Fruit fly (Drosophila melanogaster): ENCODE results near the gene Pdp.
A peak's percentile ranks its signal among the peaks of the same experiment; 100 is the strongest.

Gene Pdp

DNA sequence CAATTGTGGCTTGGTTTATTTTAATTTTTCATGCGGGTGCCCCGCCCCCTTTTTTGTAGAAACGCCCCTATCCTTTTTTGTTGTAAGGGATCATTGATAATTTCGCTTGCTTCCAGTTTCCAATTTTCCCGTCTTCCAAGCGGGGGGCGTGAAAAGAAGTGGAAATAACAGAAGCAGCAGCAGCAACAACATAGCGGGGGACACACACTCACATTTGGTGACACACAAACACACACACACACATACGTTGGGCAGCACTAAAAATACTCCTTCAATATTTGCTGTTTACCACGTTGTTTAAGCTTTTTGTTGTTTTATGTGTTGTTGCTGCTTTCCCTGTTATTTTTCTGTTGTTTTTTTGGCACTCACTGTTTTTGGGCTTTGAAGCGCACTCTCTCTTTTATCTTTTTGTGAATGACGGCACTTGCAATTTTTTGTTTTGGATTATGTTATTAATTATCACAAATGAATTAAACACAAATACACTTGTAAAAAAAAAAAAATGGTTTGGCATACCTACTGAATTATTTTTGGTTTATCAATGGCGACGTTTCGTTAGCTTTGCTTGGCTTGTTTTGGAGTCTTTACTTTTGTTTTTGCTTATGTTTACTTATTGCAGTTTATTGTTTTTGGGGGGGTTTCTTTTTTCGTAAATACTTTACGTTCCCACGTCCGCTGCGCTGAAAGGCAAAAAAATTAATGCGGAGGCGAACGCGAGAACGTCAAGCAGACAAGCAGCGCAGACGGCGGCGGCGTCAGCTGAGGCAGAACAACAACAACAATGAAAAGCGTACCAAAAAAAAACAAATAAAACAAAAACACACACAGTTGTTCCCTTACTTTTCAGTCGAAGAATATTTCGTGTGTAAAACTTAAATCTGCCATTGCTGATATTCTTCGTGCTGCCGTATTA, 29.9 kb downstream of the Pdp start (continued):
- TF ChIP-seq CG31365 (tag; optimal IDR thresholded peaks at IDR 0.05) = no peak
- TF ChIP-seq Bgb (GFP tag; IDR thresholded peaks at IDR 0.05; ENCODE audit: partially characterized antibody) = no peak
- no peak for TF ChIP-seq CG10979 (tag; optimal IDR thresholded peaks at IDR 0.05)
- no peak for TF ChIP-seq CG1602 (GFP tag; optimal IDR thresholded peaks at IDR 0.05)
- no peak for TF ChIP-seq bowl (GFP tag; IDR thresholded peaks at IDR 0.05)
- TF ChIP-seq CG13424 (tag; optimal IDR thresholded peaks at IDR 0.05) = no peak
- TF ChIP-seq chm (GFP tag; IDR thresholded peaks at IDR 0.05) = 0 out of 2 replicates have a peak, but pooled peaks have one; percentile 7
- TF ChIP-seq PHDP (tag; optimal IDR thresholded peaks at IDR 0.05) = no peak
- peak; percentile 72 for TF ChIP-seq nom (GFP tag; optimal IDR thresholded peaks at IDR 0.05)
- no peak for TF ChIP-seq Dbx (GFP tag; IDR thresholded peaks at IDR 0.05)
- TF ChIP-seq Optix (GFP tag; IDR thresholded peaks at IDR 0.05) = no peak
- TF ChIP-seq HmgD (GFP tag; optimal IDR thresholded peaks at IDR 0.05) = no peak
- TF ChIP-seq ken (GFP tag; IDR thresholded peaks at IDR 0.05) = no peak
- TF ChIP-seq CG12942 (GFP tag; optimal IDR thresholded peaks at IDR 0.05) = no peak
- TF ChIP-seq Med (GFP tag) = peak; percentile 74
- no peak for TF ChIP-seq CG17912 (GFP tag; optimal IDR thresholded peaks at IDR 0.05)
- peak; percentile 90 for TF ChIP-seq CG4360 (GFP tag; IDR thresholded peaks at IDR 0.05)
- TF ChIP-seq ash1 (GFP tag; optimal IDR thresholded peaks at IDR 0.05) = no peak
- no peak for TF ChIP-seq phol (tag; optimal IDR thresholded peaks at IDR 0.05)
- TF ChIP-seq Hr39 (optimal IDR thresholded peaks at IDR 0.05) = no peak
- no peak for TF ChIP-seq pros (GFP tag; optimal IDR thresholded peaks at IDR 0.05)
- no peak for TF ChIP-seq CG6813 (GFP tag; optimal IDR thresholded peaks at IDR 0.05)
- TF ChIP-seq CG15011 (GFP tag; optimal IDR thresholded peaks at IDR 0.05) = peak; percentile 17
- TF ChIP-seq dysf (GFP tag; IDR thresholded peaks at IDR 0.05) = no peak
- TF ChIP-seq sr (GFP tag; IDR thresholded peaks at IDR 0.05) = peak; percentile 41; the same call in 2 of the 3 replicates
- no peak for TF ChIP-seq CG7271 (tag; optimal IDR thresholded peaks at IDR 0.05)
- TF ChIP-seq wor (GFP tag; IDR thresholded peaks at IDR 0.05) = no peak
- no peak for TF ChIP-seq B-H2 (GFP tag; optimal IDR thresholded peaks at IDR 0.05)
- peak; percentile 23 for TF ChIP-seq sqz (GFP tag; optimal IDR thresholded peaks at IDR 0.05)
- TF ChIP-seq psq (GFP tag; optimal IDR thresholded peaks at IDR 0.05) = no peak
- peak; percentile 22 for TF ChIP-seq twi (tag; optimal IDR thresholded peaks at IDR 0.05)
- peak; percentile 45 for TF ChIP-seq CG3163 (GFP tag; optimal IDR thresholded peaks at IDR 0.05)
- peak; percentile 41 for TF ChIP-seq sens (GFP tag)
- peak; percentile 14 for TF ChIP-seq CG12769 (tag; optimal IDR thresholded peaks at IDR 0.05)
- TF ChIP-seq Hand (GFP tag; optimal IDR thresholded peaks at IDR 0.05) = no peak
- no peak for TF ChIP-seq exex (tag; optimal IDR thresholded peaks at IDR 0.05)
- TF ChIP-seq wek (GFP tag; optimal IDR thresholded peaks at IDR 0.05) = peak; percentile 15
- TF ChIP-seq Adf1 (GFP tag; IDR thresholded peaks at IDR 0.05) = peak; percentile 87
- no peak for TF ChIP-seq aop (GFP tag; IDR thresholded peaks at IDR 0.05)
- no peak for TF ChIP-seq Dfd (GFP tag; optimal IDR thresholded peaks at IDR 0.05)
- no peak for TF ChIP-seq Hmr (GFP tag; optimal IDR thresholded peaks at IDR 0.05)
- no peak for TF ChIP-seq CG31388 (GFP tag; optimal IDR thresholded peaks at IDR 0.05)
- TF ChIP-seq Deaf1 (tag; optimal IDR thresholded peaks at IDR 0.05) = no peak
- TF ChIP-seq CG8290 (GFP tag; optimal IDR thresholded peaks at IDR 0.05) = no peak
- peak in 1 of 2 experiments; percentile 36 for TF ChIP-seq CG8290 (tag; optimal IDR thresholded peaks at IDR 0.05)
- no peak for TF ChIP-seq Atf-2 (GFP tag; optimal IDR thresholded peaks at IDR 0.05)
- TF ChIP-seq CG1792 (GFP tag; optimal IDR thresholded peaks at IDR 0.05) = no peak
- peak; percentile 7 for TF ChIP-seq CG1233 (GFP tag; optimal IDR thresholded peaks at IDR 0.05)
- peak; percentile 22; the same call in 1 of the 2 replicates for TF ChIP-seq Rfx (GFP tag; IDR thresholded peaks at IDR 0.05)
